Worm (Caenorhabditis elegans): Measurements from ENCODE around the gene C33G3.5.

C33G3.5 gene

DNA sequence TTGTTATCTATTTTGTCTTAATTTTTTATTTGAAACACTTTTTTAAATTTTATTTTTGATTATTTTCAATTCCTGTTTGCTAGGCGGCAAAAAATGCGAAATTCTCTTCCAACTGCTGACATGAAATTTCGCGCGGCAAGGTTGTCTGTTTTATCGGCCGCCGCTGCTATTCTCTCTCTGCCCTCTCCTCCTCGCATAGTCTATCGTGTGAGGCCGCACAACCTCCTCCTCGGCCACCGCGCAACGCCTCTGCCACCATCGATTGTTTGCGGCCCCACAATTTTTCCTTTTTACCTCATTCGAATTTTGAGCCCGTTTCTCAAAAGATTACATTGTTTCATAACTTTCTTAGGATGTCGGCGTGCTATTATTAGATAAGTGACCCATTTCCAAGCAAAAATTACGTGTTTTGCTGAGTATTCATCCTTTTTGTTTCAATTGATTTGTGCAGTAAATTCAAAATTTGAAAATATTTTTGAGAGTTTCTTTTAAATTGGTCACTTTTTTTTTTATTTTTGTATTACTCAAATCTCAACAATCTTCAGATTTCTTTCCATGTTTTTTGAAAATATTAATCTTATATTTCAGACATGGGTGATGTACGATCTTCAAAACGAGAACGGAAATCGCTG is 48.9 kb upstream of the C33G3.5 start, which contains the start of gene F28H6.4 (continued):
- TF ChIP-seq efl-3 (GFP tag; optimal IDR thresholded peaks at IDR 0.05), result no peak
- TF ChIP-seq lir-3 (tag; optimal IDR thresholded peaks at IDR 0.05; ENCODE audit: poor library complexity), result no peak
- TF ChIP-seq sox-4 (tag; optimal IDR thresholded peaks at IDR 0.05), result no peak
- peak; percentile 62 for TF ChIP-seq lin-14 (GFP tag; optimal IDR thresholded peaks at IDR 0.05)
- no peak for TF ChIP-seq alr-1 (tag; optimal IDR thresholded peaks at IDR 0.05; ENCODE audit: borderline replicate concordance)
- no peak for TF ChIP-seq ces-1 (GFP tag; optimal IDR thresholded peaks at IDR 0.05)
- no peak for TF ChIP-seq nhr-84 (tag; optimal IDR thresholded peaks at IDR 0.05)
- no peak for TF ChIP-seq C16A3.4 (tag; optimal IDR thresholded peaks at IDR 0.05)
- no peak for TF ChIP-seq dsc-1 (tag; optimal IDR thresholded peaks at IDR 0.05)
- TF ChIP-seq lin-13 (GFP tag; optimal IDR thresholded peaks at IDR 0.05), result peak; percentile 4
- TF ChIP-seq grh-1 (GFP tag; IDR thresholded peaks at IDR 0.05), result no peak
- TF ChIP-seq blmp-1 (tag; optimal IDR thresholded peaks at IDR 0.05), result peak; percentile 2
- no peak for TF ChIP-seq snpc-4 (tag; optimal IDR thresholded peaks at IDR 0.05)
- no peak for TF ChIP-seq ama-1 (optimal IDR thresholded peaks at IDR 0.05)
- TF ChIP-seq nhr-90 (tag; optimal IDR thresholded peaks at IDR 0.05; ENCODE audit: poor library complexity), result no peak
- TF ChIP-seq mdl-1 (tag; optimal IDR thresholded peaks at IDR 0.05), result no peak
- TF ChIP-seq fkh-10 (GFP tag; optimal IDR thresholded peaks at IDR 0.05), result no peak
- peak; percentile 12 for TF ChIP-seq nhr-20 (tag; optimal IDR thresholded peaks at IDR 0.05)
- TF ChIP-seq pqm-1 (tag; optimal IDR thresholded peaks at IDR 0.05), result no peak
- no peak for TF ChIP-seq Y116A8C.19 (tag; optimal IDR thresholded peaks at IDR 0.05; ENCODE audit: borderline replicate concordance)
- no peak for TF ChIP-seq egl-13 (tag; optimal IDR thresholded peaks at IDR 0.05)
- no peak for TF ChIP-seq unc-98 (GFP tag; IDR thresholded peaks at IDR 0.05)
- peak in 1 of 2 experiments; percentile 22 for TF ChIP-seq lin-35 (GFP tag; optimal IDR thresholded peaks at IDR 0.05)
- no peak for TF ChIP-seq nhr-85 (tag)
- TF ChIP-seq swsn-7 (tag; optimal IDR thresholded peaks at IDR 0.05), result peak; percentile 9
- TF ChIP-seq sup-37 (GFP tag; optimal IDR thresholded peaks at IDR 0.05), result no peak
- TF ChIP-seq nhr-71 (tag; optimal IDR thresholded peaks at IDR 0.05), result no peak
- TF ChIP-seq fkh-8 (tag; optimal IDR thresholded peaks at IDR 0.05), result peak; percentile 20
- no peak for TF ChIP-seq lin-15B (tag; optimal IDR thresholded peaks at IDR 0.05)
- TF ChIP-seq skn-1 (tag; optimal IDR thresholded peaks at IDR 0.05), result peak; percentile 8
- TF ChIP-seq zip-4 (GFP tag; optimal IDR thresholded peaks at IDR 0.05), result no peak
- peak; percentile 2 for TF ChIP-seq tbx-2 (tag; optimal IDR thresholded peaks at IDR 0.05)
- no peak for TF ChIP-seq egl-27 (tag; optimal IDR thresholded peaks at IDR 0.05)
- TF ChIP-seq nhr-12 (tag; optimal IDR thresholded peaks at IDR 0.05), result no peak
- no peak for TF ChIP-seq nhr-28 (tag; optimal IDR thresholded peaks at IDR 0.05)

DNA sequence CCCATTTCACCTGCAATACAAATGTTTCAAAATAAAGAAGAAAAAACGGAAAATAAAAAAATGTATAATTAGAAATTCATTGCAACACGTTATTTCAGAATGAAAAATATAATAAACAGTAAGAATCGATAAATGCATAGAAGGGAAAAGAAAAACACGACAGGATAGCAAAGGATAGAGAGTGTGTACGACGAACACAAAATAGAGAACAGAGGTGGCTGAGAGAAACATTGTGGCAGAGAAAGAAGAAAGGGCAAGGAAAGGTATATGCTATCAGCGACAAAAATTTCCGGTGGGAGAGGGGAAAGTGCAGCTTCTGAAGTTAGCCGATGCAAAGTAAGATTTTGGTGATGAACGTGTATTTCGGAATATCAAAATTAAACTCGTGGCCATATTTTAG is 47.4 kb upstream of the C33G3.5 start, which contains the start of gene F28H6.6:
TSS of gene F28H6.6 (minus strand) at position 10 of the 400 bp plus-strand sequence.
- no peak for TF ChIP-seq ztf-11 (tag; optimal IDR thresholded peaks at IDR 0.05)
- no peak for TF ChIP-seq ceh-63 (GFP tag; optimal IDR thresholded peaks at IDR 0.05)
- no peak for TF ChIP-seq grh-1 (GFP tag; IDR thresholded peaks at IDR 0.05)
- no peak for TF ChIP-seq nhr-11 (tag; optimal IDR thresholded peaks at IDR 0.05)
- no peak for TF ChIP-seq efl-3 (GFP tag; optimal IDR thresholded peaks at IDR 0.05)
- peak; percentile 87 for TF ChIP-seq blmp-1 (tag; optimal IDR thresholded peaks at IDR 0.05)

- TF ChIP-seq ets-5 (GFP tag; IDR thresholded peaks at IDR 0.05) (0 out of 2 replicates have a peak, but pooled peaks have one; percentile 71), ceh-82 (tag; optimal IDR thresholded peaks at IDR 0.05) (no peak)
Measured at ce11 chrX:14118762-14119161, 40.3 kb upstream of the C33G3.5 start.

All from whole organism, L1 larva.